Worm (Caenorhabditis elegans) whole organism, mixed stage, embryonic: ENCODE data around the gene F28B1.9.

ENCODE experiments used
- blmp-1 ChIP-seq: fragments of 150-350 bp; optimal IDR thresholded peaks from 2 replicates; lab custom pipeline; 2014; ENCODE audit warnings: missing biosample characterization, missing genetic modification characterization
- elt-1 ChIP-seq: sonication (generic microtip); optimal IDR thresholded peaks from 2 replicates; lab custom pipeline; 2017; ENCODE audit warnings: missing genetic modification characterization, mild to moderate bottlenecking, missing compliant biosample characterization, antibody characterized with exemption, moderate library complexity, borderline replicate concordance; ENCODE audit not compliant: insufficient read depth
- elt-3 ChIP-seq: fragments of 150-350 bp; optimal IDR thresholded peaks from 2 replicates; lab custom pipeline; 2014; ENCODE audit warnings: missing biosample characterization, missing genetic modification characterization
- flh-1 ChIP-seq: fragments of 200-800 bp; sonication (Bioruptor generic); optimal IDR thresholded peaks from 2 replicates; lab custom pipeline; 2018; ENCODE audit warnings: mild to moderate bottlenecking, missing genetic modification characterization, moderate library complexity, missing compliant biosample characterization
- mep-1 ChIP-seq: fragments of 150-350 bp; optimal IDR thresholded peaks from 2 replicates; lab custom pipeline; 2017; ENCODE audit warnings: missing biosample characterization, missing genetic modification reagents, missing genetic modification characterization, inconsistent platforms
- nhr-237 ChIP-seq: fragments of 150-350 bp; optimal IDR thresholded peaks from 2 replicates; lab custom pipeline; 2014; ENCODE audit warnings: missing biosample characterization, missing genetic modification characterization
- nhr-76 ChIP-seq: sonication (generic microtip); optimal IDR thresholded peaks from 2 replicates; lab custom pipeline; 2017; ENCODE audit warnings: missing biosample characterization, missing genetic modification characterization
- pha-4 ChIP-seq: fragments of 150-350 bp; optimal IDR thresholded peaks from 2 replicates; lab custom pipeline; 2018; ENCODE audit warnings: missing biosample characterization, missing genetic modification reagents, missing genetic modification characterization
- snpc-4 ChIP-seq: fragments of 150-350 bp; optimal IDR thresholded peaks from 2 replicates; lab custom pipeline; 2014; ENCODE audit warnings: missing biosample characterization, missing genetic modification characterization
- unc-39 ChIP-seq: fragments of 150-350 bp; optimal IDR thresholded peaks from 2 replicates; lab custom pipeline; 2014; ENCODE audit warnings: missing biosample characterization, missing genetic modification characterization
- unc-62 ChIP-seq: fragments of 150-350 bp; optimal IDR thresholded peaks from 2 replicates; lab custom pipeline; 2014; ENCODE audit warnings: missing biosample characterization, missing genetic modification reagents, missing genetic modification characterization
- ztf-11 ChIP-seq: fragments of 150-350 bp; optimal IDR thresholded peaks from 2 replicates; lab custom pipeline; 2014; ENCODE audit warnings: missing biosample characterization, missing genetic modification characterization

DNA sequence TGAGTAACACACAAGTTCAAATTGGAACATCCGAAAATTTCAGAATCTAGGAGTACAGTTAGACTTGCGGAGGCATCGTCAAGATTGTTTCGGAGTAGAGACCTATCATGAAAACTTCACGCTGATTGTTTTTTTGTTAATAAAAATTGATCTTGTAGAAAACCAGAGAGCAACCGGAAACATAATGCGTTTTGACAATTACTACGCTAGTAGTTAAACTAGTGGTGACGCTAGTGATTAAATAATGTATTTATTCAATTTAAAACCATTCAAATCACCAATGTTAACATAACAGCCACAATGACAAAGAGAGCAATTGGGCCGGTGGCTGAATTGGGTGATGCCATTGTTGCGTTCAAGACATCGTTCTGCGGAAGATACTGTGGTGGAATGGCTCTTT, 42.0 kb upstream of the F28B1.9 start, which contains the start of gene F49H6.17:
- TF ChIP-seq nhr-237 (tag; lab: Kevin White, UChicago) (no peak), pha-4 (tag; lab: Kevin White, UChicago) (no peak), unc-39 (tag; lab: Kevin White, UChicago) (no peak), ztf-11 (no peak), elt-3 (tag; lab: Kevin White, UChicago) (no peak), unc-62 (GFP tag; lab: Kevin White, UChicago) (no peak), flh-1 (GFP tag; lab: Kevin White, UChicago) (no peak), mep-1 (tag; lab: Kevin White, UChicago) (no peak), snpc-4 (tag; lab: Kevin White, UChicago) (no peak), nhr-76 (no peak), blmp-1 (no peak), elt-1 (tag; lab: Kevin White, UChicago) (no peak)
